Fruit fly (Drosophila melanogaster): ENCODE data around the gene CG45488.

- TF ChIP-seq psq (optimal IDR thresholded peaks at IDR 0.05): no peak
- TF ChIP-seq ttk (optimal IDR thresholded peaks at IDR 0.05): no peak
- no peak for TF ChIP-seq h (optimal IDR thresholded peaks at IDR 0.05)
- TF ChIP-seq Sin3A (optimal IDR thresholded peaks at IDR 0.05): no peak
- no peak for TF ChIP-seq Myc (optimal IDR thresholded peaks at IDR 0.05)
- no peak for TF ChIP-seq insv (optimal IDR thresholded peaks at IDR 0.05)
These were observed 31.0 kb downstream of the CG45488 start for dm6 chrX:19889128-19889756.

Data from Kc167 (cell line).